Fruit fly (Drosophila melanogaster): ENCODE data around the gene CG12236.

Gene CG12236

DNA sequence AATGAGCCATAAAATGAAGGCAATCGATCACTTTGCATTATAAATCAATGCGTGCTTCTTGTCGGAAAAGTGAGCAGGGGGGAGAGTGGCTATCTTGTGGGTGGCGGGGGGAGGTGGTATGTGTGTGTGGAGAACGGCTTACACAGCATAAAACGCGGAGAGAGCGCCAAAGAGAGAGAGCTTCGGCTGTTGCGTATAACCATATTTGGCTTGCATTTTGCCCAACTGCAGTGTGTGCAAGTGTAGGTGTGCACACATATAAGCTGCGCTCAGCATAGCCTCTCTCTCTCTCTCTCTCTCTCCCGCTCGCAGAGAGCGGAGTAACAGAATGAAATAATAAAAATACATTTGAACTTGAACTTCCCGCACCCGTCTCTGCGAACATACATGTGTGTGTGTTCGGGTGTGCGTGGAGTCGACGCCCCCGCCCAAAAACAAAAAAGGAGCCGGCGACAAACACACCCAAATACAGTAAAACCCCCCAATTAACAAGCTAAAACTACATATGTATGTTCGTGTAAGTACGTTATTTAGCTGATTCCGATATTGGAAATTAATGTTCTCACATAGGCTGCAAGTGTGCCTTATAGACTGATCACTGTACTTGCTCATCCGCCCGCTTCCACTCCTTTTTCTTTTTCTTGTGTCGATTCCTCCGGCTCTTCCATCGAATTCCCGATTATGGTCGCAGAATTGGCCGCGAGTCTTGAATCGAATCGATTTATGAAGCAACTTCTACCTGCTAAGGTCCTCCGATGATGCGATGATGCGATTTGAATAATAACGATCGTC, 21.0 kb upstream of the CG12236 start (continued):
- no peak for TF ChIP-seq CG12299 (tag; optimal IDR thresholded peaks at IDR 0.05)
- no peak for TF ChIP-seq BtbVII (GFP tag; optimal IDR thresholded peaks at IDR 0.05)
- TF ChIP-seq CG10565 (GFP tag; optimal IDR thresholded peaks at IDR 0.05), result no peak
- TF ChIP-seq nau (GFP tag; optimal IDR thresholded peaks at IDR 0.05), result no peak
- TF ChIP-seq CG11093 (GFP tag; IDR thresholded peaks at IDR 0.05), result no peak
- no peak for TF ChIP-seq dm (GFP tag; optimal IDR thresholded peaks at IDR 0.05)
- TF ChIP-seq p53 (GFP tag; optimal IDR thresholded peaks at IDR 0.05), result no peak
- TF ChIP-seq Vsx1 (GFP tag; optimal IDR thresholded peaks at IDR 0.05), result no peak
- no peak for TF ChIP-seq CG3995 (GFP tag; optimal IDR thresholded peaks at IDR 0.05)
- TF ChIP-seq Taf1 (GFP tag; IDR thresholded peaks at IDR 0.05), result no peak
- no peak for TF ChIP-seq CG17385 (GFP tag; optimal IDR thresholded peaks at IDR 0.05)
- TF ChIP-seq jumu (GFP tag; optimal IDR thresholded peaks at IDR 0.05), result peak; percentile 4
- no peak for TF ChIP-seq CG1832 (GFP tag; optimal IDR thresholded peaks at IDR 0.05)
- TF ChIP-seq ttk (GFP tag; IDR thresholded peaks at IDR 0.05), result 0 out of 2 replicates have a peak, but pooled peaks have one; percentile 31
- no peak for TF ChIP-seq CG1792 (GFP tag; optimal IDR thresholded peaks at IDR 0.05)
- TF ChIP-seq zen (tag; optimal IDR thresholded peaks at IDR 0.05), result no peak
- 0 out of 3 replicates have a peak, but pooled peaks have one; percentile 45 for TF ChIP-seq ci (GFP tag; IDR thresholded peaks at IDR 0.05)
- TF ChIP-seq row (GFP tag; IDR thresholded peaks at IDR 0.05), result peak; percentile 62; the same call in 2 of the 3 replicates
- no peak for TF ChIP-seq CG13894 (tag; optimal IDR thresholded peaks at IDR 0.05)
- TF ChIP-seq hkb (optimal IDR thresholded peaks at IDR 0.05), result no peak
- TF ChIP-seq hkb (GFP tag; IDR thresholded peaks at IDR 0.05), result 0 out of 2 replicates have a peak, but pooled peaks have one; percentile 29
- TF ChIP-seq Dfd (GFP tag; optimal IDR thresholded peaks at IDR 0.05), result no peak
- no peak for TF ChIP-seq Atf3 (GFP tag; optimal IDR thresholded peaks at IDR 0.05)
- no peak for TF ChIP-seq MBD-R2 (GFP tag; IDR thresholded peaks at IDR 0.05)
- TF ChIP-seq inv (GFP tag; IDR thresholded peaks at IDR 0.05; ENCODE audit: partially characterized antibody), result no peak
- no peak for TF ChIP-seq crp (GFP tag; optimal IDR thresholded peaks at IDR 0.05)
- TF ChIP-seq pum (GFP tag; optimal IDR thresholded peaks at IDR 0.05), result no peak
- no peak for TF ChIP-seq Rx (GFP tag; IDR thresholded peaks at IDR 0.05)
- no peak for TF ChIP-seq eyg (GFP tag; optimal IDR thresholded peaks at IDR 0.05)
- peak; percentile 8 for TF ChIP-seq CG18619 (GFP tag; optimal IDR thresholded peaks at IDR 0.05)
- TF ChIP-seq CG14860 (GFP tag; IDR thresholded peaks at IDR 0.05; ENCODE audit: partially characterized antibody), result no peak
- TF ChIP-seq ro (GFP tag; IDR thresholded peaks at IDR 0.05), result no peak
- no peak for TF ChIP-seq CG16779 (GFP tag; IDR thresholded peaks at IDR 0.05)
- no peak for TF ChIP-seq zen2 (GFP tag; IDR thresholded peaks at IDR 0.05; ENCODE audit: partially characterized antibody)
- no peak for TF ChIP-seq twi (tag; optimal IDR thresholded peaks at IDR 0.05)
- no peak for TF ChIP-seq CkIIα-i1 (GFP tag; IDR thresholded peaks at IDR 0.05)
- no peak for TF ChIP-seq wek (GFP tag; optimal IDR thresholded peaks at IDR 0.05)
- TF ChIP-seq CG2875 (GFP tag; optimal IDR thresholded peaks at IDR 0.05), result no peak
- peak; percentile 17 for TF ChIP-seq nmo (GFP tag; optimal IDR thresholded peaks at IDR 0.05)
- no peak for TF ChIP-seq h (optimal IDR thresholded peaks at IDR 0.05)
- TF ChIP-seq CG18764 (GFP tag; optimal IDR thresholded peaks at IDR 0.05), result no peak
- peak; percentile 7 for TF ChIP-seq CG2678 (tag; optimal IDR thresholded peaks at IDR 0.05)
- TF ChIP-seq D19A (tag; optimal IDR thresholded peaks at IDR 0.05), result no peak
- TF ChIP-seq stc (GFP tag; IDR thresholded peaks at IDR 0.05), result no peak
- no peak for TF ChIP-seq klu (GFP tag; IDR thresholded peaks at IDR 0.05)
- TF ChIP-seq CG10654 (GFP tag; optimal IDR thresholded peaks at IDR 0.05), result no peak
- TF ChIP-seq H15 (GFP tag; IDR thresholded peaks at IDR 0.05), result no peak
- TF ChIP-seq CG8281 (tag; optimal IDR thresholded peaks at IDR 0.05), result no peak
- no peak for TF ChIP-seq CG42726 (GFP tag; IDR thresholded peaks at IDR 0.05; ENCODE audit: partially characterized antibody)
- TF ChIP-seq CG14050 (GFP tag; IDR thresholded peaks at IDR 0.05), result no peak

Data from whole organism, embryonic.